Worm (Caenorhabditis elegans) whole organism, L1 larva: ENCODE results near the gene rpn-5.

Experiments
- F16B12.6 ChIP-seq: fragments of 150-350 bp; optimal IDR thresholded peaks from 2 replicates; lab custom pipeline; 2014; ENCODE audit warnings: missing biosample characterization, missing genetic modification characterization
- aha-1 ChIP-seq: fragments of 150-350 bp; optimal IDR thresholded peaks from 2 replicates; lab custom pipeline; 2014; ENCODE audit warnings: missing biosample characterization, missing genetic modification characterization
- alr-1 ChIP-seq: fragments of 200-800 bp; sonication (Bioruptor generic); optimal IDR thresholded peaks from 2 replicates; lab custom pipeline; 2018; ENCODE audit warnings: borderline replicate concordance, mild to moderate bottlenecking, missing genetic modification characterization, missing compliant biosample characterization
- aly-2 ChIP-seq: fragments of 150-350 bp; optimal IDR thresholded peaks from 2 replicates; lab custom pipeline; 2014; ENCODE audit warnings: missing biosample characterization, missing genetic modification characterization
- blmp-1 ChIP-seq: fragments of 150-350 bp; optimal IDR thresholded peaks from 2 replicates; lab custom pipeline; 2014; ENCODE audit warnings: missing biosample characterization, missing genetic modification characterization
- ces-1 ChIP-seq: fragments of 150-350 bp; optimal IDR thresholded peaks from 2 replicates; lab custom pipeline; 2014; ENCODE audit warnings: missing biosample characterization, missing genetic modification reagents, missing genetic modification characterization
- dpl-1 ChIP-seq, 3 experiments: fragments of 150-350 bp in 2 of 3; sonication (generic microtip) in 1 of 3; optimal IDR thresholded peaks; 2 replicates each; lab custom pipeline; 2014 to 2017; ENCODE audit warnings: missing biosample characterization in 3 of 3, missing genetic modification characterization in 3 of 3, missing genetic modification reagents in 3 of 3
- efl-1 ChIP-seq, 4 experiments: fragments of 150-350 bp; optimal IDR thresholded peaks in 3 of 4; peaks in 1 of 4; 1 replicate in 1 of 4; 2 replicates in 3 of 4; lab custom pipeline; 2014; ENCODE audit warnings: missing biosample characterization in 2 of 4, missing genetic modification characterization in 2 of 4, missing genetic modification reagents in 2 of 4
- efl-3 ChIP-seq: fragments of 200-800 bp; sonication (Bioruptor generic); optimal IDR thresholded peaks from 2 replicates; lab custom pipeline; 2018; ENCODE audit warnings: mild to moderate bottlenecking, missing genetic modification characterization, missing compliant biosample characterization
- ets-5 ChIP-seq: fragments of 200-800 bp; sonication (Bioruptor generic); IDR thresholded peaks from 2 replicates; pipeline ENCODE4 v1.3.6; 2022; ENCODE audit warnings: missing genetic modification characterization, missing compliant biosample characterization
- fkh-4 ChIP-seq: sonication (generic microtip); optimal IDR thresholded peaks from 2 replicates; lab custom pipeline; 2016; ENCODE audit warnings: missing compliant biosample characterization, missing genetic modification characterization, borderline replicate concordance
- fkh-8 ChIP-seq: sonication (generic microtip); optimal IDR thresholded peaks from 2 replicates; lab custom pipeline; 2016; ENCODE audit warnings: mild to moderate bottlenecking, missing genetic modification characterization, missing compliant biosample characterization
- fos-1 ChIP-seq: fragments of 150-350 bp; optimal IDR thresholded peaks from 2 replicates; lab custom pipeline; 2014; ENCODE audit warnings: missing biosample characterization, missing genetic modification characterization
- hlh-17 ChIP-seq: fragments of 200-800 bp; sonication (Bioruptor generic); optimal IDR thresholded peaks from 2 replicates; lab custom pipeline; 2018; ENCODE audit warnings: missing genetic modification characterization, mild to moderate bottlenecking, missing compliant biosample characterization, moderate library complexity, borderline replicate concordance
- jun-1 ChIP-seq: fragments of 150-350 bp; optimal IDR thresholded peaks from 2 replicates; lab custom pipeline; 2014; ENCODE audit warnings: missing biosample characterization, missing genetic modification reagents, missing genetic modification characterization
- lin-13 ChIP-seq: fragments of 150-350 bp; optimal IDR thresholded peaks from 2 replicates; lab custom pipeline; 2014; ENCODE audit warnings: missing biosample characterization, missing genetic modification reagents, missing genetic modification characterization
- lin-14 ChIP-seq: fragments of 200-800 bp; sonication (Bioruptor generic); optimal IDR thresholded peaks from 2 replicates; lab custom pipeline; 2018; ENCODE audit warnings: mild to moderate bottlenecking, missing genetic modification characterization, moderate library complexity, missing compliant biosample characterization
- lin-15B ChIP-seq: fragments of 150-350 bp; sonication (generic microtip); optimal IDR thresholded peaks from 3 replicates; lab custom pipeline; 2014; ENCODE audit warnings: missing biosample characterization, missing genetic modification characterization
- lin-35 ChIP-seq, 2 experiments: fragments of 150-350 bp; optimal IDR thresholded peaks; 2 replicates each; lab custom pipeline; 2014; ENCODE audit warnings: missing biosample characterization in 2 of 2, missing genetic modification characterization in 2 of 2, missing genetic modification reagents in 2 of 2
- lin-39 ChIP-seq: fragments of 150-350 bp; optimal IDR thresholded peaks from 2 replicates; lab custom pipeline; 2014; ENCODE audit warnings: missing biosample characterization, missing genetic modification reagents, missing genetic modification characterization
- lir-3 ChIP-seq: sonication (generic microtip); optimal IDR thresholded peaks from 2 replicates; lab custom pipeline; 2016; ENCODE audit warnings: mild to moderate bottlenecking, missing genetic modification characterization, moderate library complexity, missing compliant biosample characterization; ENCODE audit not compliant: poor library complexity
- lsy-2 ChIP-seq, 2 experiments: fragments of 150-350 bp; optimal IDR thresholded peaks; 2 replicates each; lab custom pipeline; 2014; ENCODE audit warnings: missing biosample characterization in 2 of 2, missing genetic modification characterization in 2 of 2
- mdl-1 ChIP-seq, 2 experiments: fragments of 150-350 bp; optimal IDR thresholded peaks; 2 replicates each; lab custom pipeline; 2014 to 2017; ENCODE audit warnings: missing biosample characterization in 2 of 2, missing genetic modification characterization in 2 of 2, inconsistent platforms in 1 of 2
- mef-2 ChIP-seq: fragments of 150-350 bp; optimal IDR thresholded peaks from 2 replicates; lab custom pipeline; 2014; ENCODE audit warnings: missing biosample characterization, missing genetic modification characterization
- mep-1 ChIP-seq: fragments of 150-350 bp; optimal IDR thresholded peaks from 2 replicates; lab custom pipeline; 2014; ENCODE audit warnings: missing biosample characterization, missing genetic modification characterization
- nhr-19 ChIP-seq: fragments of 200-800 bp; sonication (Bioruptor generic); conservative IDR thresholded peaks from 2 replicates; pipeline ENCODE4 v1.3.6; 2022; ENCODE audit warnings: missing genetic modification characterization, missing compliant biosample characterization
- nhr-20 ChIP-seq: sonication (generic microtip); optimal IDR thresholded peaks from 2 replicates; lab custom pipeline; 2016; ENCODE audit warnings: mild to moderate bottlenecking, missing genetic modification characterization, missing compliant biosample characterization
- nhr-47 ChIP-seq: sonication (generic microtip); optimal IDR thresholded peaks from 2 replicates; lab custom pipeline; 2016; ENCODE audit warnings: mild to moderate bottlenecking, missing genetic modification characterization, moderate library complexity, missing compliant biosample characterization
- nhr-71 ChIP-seq: sonication (generic microtip); optimal IDR thresholded peaks from 2 replicates; lab custom pipeline; 2016; ENCODE audit warnings: mild to moderate bottlenecking, missing genetic modification characterization, moderate library complexity, missing compliant biosample characterization
- nhr-85 ChIP-seq: sonication (generic microtip); peaks from one replicate; lab custom pipeline; 2016; ENCODE audit warnings: missing genetic modification characterization, inconsistent platforms, missing compliant biosample characterization
- rnt-1 ChIP-seq: sonication (generic microtip); optimal IDR thresholded peaks from 2 replicates; lab custom pipeline; 2016; ENCODE audit warnings: mild to moderate bottlenecking, missing genetic modification characterization, moderate library complexity, missing compliant biosample characterization
- snpc-4 ChIP-seq: fragments of 150-350 bp; optimal IDR thresholded peaks from 2 replicates; lab custom pipeline; 2014; ENCODE audit warnings: missing biosample characterization, missing genetic modification characterization
- snu-23 ChIP-seq: sonication (generic microtip); optimal IDR thresholded peaks from 2 replicates; lab custom pipeline; 2016; ENCODE audit warnings: missing genetic modification characterization, missing compliant biosample characterization
- sox-4 ChIP-seq: sonication (generic microtip); optimal IDR thresholded peaks from 2 replicates; lab custom pipeline; 2016; ENCODE audit warnings: missing genetic modification characterization, missing compliant biosample characterization
- sup-37 ChIP-seq: fragments of 200-800 bp; sonication (Bioruptor generic); optimal IDR thresholded peaks from 2 replicates; lab custom pipeline; 2018; ENCODE audit warnings: mild to moderate bottlenecking, missing genetic modification characterization, missing compliant biosample characterization
- swsn-7 ChIP-seq: sonication (generic microtip); optimal IDR thresholded peaks from 2 replicates; lab custom pipeline; 2016; ENCODE audit warnings: missing genetic modification characterization, missing compliant biosample characterization
- tbx-2 ChIP-seq: sonication (generic microtip); optimal IDR thresholded peaks from 2 replicates; lab custom pipeline; 2016; ENCODE audit warnings: missing genetic modification characterization, missing compliant biosample characterization
- unc-86 ChIP-seq: sonication (generic microtip); optimal IDR thresholded peaks from 2 replicates; lab custom pipeline; 2016; ENCODE audit warnings: missing genetic modification characterization, missing compliant biosample characterization
- unc-98 ChIP-seq: fragments of 200-800 bp; sonication (Bioruptor generic); IDR thresholded peaks from 2 replicates; pipeline ENCODE4 v1.3.6; 2022; ENCODE audit warnings: missing genetic modification characterization, missing compliant biosample characterization
- zag-1 ChIP-seq: fragments of 150-350 bp; optimal IDR thresholded peaks from 2 replicates; lab custom pipeline; 2014; ENCODE audit warnings: missing biosample characterization, missing genetic modification characterization

rpn-5 gene

DNA sequence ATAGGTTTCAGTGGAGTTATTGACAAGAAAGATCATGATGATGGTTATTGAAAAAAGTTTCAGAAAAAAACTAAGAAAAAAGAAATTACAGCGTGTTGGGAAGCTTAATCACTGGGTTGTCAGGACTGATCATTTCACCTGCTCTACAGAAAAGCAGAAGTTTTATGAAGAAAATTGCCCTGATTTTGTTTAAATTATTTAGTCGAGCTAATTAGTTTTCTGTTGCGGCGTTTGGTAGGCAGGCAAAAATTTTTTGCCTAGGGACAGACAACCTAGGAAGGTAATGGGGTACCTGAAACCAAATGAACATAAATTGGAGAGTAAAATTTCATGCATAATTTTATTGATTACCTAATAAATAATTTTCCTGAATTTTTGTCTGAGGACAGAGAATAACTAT, 14.5 kb downstream of the rpn-5 start, which contains the start of gene sre-40 (continued):
- TF ChIP-seq hlh-17 (GFP tag; lab: Kevin White, UChicago) (no peak), snpc-4 (tag; lab: Kevin White, UChicago) (no peak)

DNA sequence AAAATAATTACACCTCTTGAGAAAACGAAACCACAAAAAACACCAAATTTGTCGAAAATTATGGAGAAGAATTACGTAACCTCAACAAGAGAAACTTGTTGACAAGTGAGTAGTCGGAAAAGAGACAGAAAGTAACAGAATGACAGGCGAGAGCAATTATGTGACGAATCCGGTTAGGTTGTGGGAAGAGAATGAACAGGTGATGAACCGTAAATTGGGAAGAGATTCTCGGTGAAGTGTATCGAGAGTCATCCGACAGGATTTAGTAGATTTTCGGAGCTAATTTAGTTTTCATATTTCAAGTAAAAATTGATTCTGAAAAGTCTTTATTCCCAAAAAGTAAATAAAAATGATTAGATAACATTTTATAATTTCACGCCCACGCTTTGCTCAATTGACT, 16.8 kb downstream of the rpn-5 start, which contains the start of gene T05A7.7:
TSS of gene T05A7.7 (minus strand) at position 101 of the 400 bp plus-strand sequence.
- no peak for TF ChIP-seq nhr-85 (tag; lab: Kevin White, UChicago)
- TF ChIP-seq nhr-20 (tag; lab: Kevin White, UChicago) = no peak
- no peak for TF ChIP-seq aha-1
- TF ChIP-seq blmp-1 = peak; percentile 43

DNA sequence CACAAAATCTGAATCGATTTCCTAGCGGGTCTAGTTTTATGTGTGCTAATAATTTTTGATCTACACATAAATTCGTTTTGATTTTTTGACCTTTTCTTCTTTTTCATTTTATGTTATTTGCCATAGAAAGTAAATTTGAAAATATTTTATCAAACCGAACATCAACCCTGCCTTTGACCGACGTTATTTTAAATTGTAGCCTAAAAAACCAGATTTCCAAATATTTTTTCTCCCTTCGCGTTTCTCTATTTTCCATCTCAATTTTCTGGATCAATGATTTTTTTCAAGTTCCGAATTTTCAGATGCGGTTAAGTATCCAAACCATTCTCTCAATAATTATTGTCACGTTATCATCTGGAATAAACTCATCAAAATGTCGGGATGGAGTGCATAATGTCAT, 20.3 kb downstream of the rpn-5 start, which contains the start of gene T05A7.1:
TSS of gene T05A7.1 (plus strand) at position 301 of the 400 bp plus-strand sequence.
- TF ChIP-seq alr-1 (tag; lab: Kevin White, UChicago) (no peak), lin-39 (tag; lab: Kevin White, UChicago) (no peak), efl-3 (GFP tag; lab: Kevin White, UChicago) (no peak), lin-35 (GFP tag; optimal IDR thresholded peaks at IDR 0.05; lab: Kevin White, UChicago) (no peak), mdl-1 (tag; optimal IDR thresholded peaks at IDR 0.05; lab: Kevin White, UChicago) (no peak), zag-1 (tag; lab: Kevin White, UChicago) (no peak), aly-2 (tag; lab: Kevin White, UChicago) (no peak), unc-86 (tag; lab: Kevin White, UChicago) (no peak), fkh-8 (tag; lab: Kevin White, UChicago) (no peak), nhr-47 (no peak), nhr-71 (no peak)

DNA sequence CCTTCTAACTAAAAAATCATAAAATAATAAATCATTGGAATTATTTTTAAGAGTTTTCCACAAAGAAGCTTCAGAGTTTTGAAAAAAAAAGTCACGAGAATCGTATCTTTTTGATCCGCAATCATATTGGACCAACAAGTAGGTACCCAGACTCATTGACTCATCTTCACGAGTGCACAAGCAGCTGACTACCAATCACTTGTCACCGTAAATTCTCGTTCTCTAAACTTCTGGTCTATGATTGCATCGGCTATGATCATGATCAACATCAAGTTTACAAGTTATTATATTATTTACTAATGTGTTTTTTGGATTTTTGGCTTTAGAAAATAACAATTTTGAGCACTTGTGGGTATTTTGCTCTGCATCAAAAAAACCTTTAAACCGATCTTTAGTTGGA, 22.0 kb downstream of the rpn-5 start:
- no peak for TF ChIP-seq lin-13 (GFP tag; lab: Kevin White, UChicago)
- TF ChIP-seq nhr-71 = peak; percentile 48
- TF ChIP-seq nhr-85 (tag; lab: Kevin White, UChicago) = no peak
- TF ChIP-seq snu-23 (GFP tag; lab: Kevin White, UChicago) = peak; percentile 5
- no peak for TF ChIP-seq sox-4
- TF ChIP-seq lir-3 (tag; lab: Kevin White, UChicago) = peak; percentile 14
- no peak for TF ChIP-seq aly-2 (tag; lab: Kevin White, UChicago)
- 0 out of 2 replicates have a peak, but pooled peaks have one; percentile 17 for TF ChIP-seq nhr-19 (GFP tag; lab: Robert Waterston, UW)
- TF ChIP-seq lsy-2 (tag; optimal IDR thresholded peaks at IDR 0.05; lab: Kevin White, UChicago) = peak in 1 of 2 experiments; percentile 22
- peak; percentile 49 for TF ChIP-seq lin-14 (GFP tag; lab: Kevin White, UChicago)
- TF ChIP-seq dpl-1 (GFP tag; optimal IDR thresholded peaks at IDR 0.05; lab: Kevin White, UChicago) = no peak
- no peak for TF ChIP-seq tbx-2
- no peak for TF ChIP-seq jun-1
- TF ChIP-seq aha-1 = no peak
- peak; percentile 26 for TF ChIP-seq rnt-1 (tag; lab: Kevin White, UChicago)

DNA sequence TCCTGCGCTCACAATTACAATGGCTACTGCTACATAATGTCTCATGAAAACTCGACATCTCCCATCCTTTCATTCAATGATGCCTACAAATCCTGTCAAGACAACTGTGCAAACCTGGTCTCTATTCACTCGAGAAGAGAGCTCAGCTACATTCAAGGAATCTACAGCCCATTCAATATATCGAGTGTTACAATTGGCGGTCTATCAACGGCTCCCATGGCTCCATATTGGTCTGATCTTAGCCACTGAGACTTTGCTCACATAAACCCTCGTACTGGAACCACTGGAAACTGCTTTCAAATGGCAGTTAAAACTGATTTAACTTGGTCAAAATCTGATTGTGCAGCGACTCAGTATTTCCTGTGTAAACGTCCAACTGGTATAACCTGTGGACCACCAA, 22.7 kb downstream of the rpn-5 start, which contains the start of gene T05A7.3:
TSS of gene T05A7.3 (plus strand) at position 301 of the 400 bp plus-strand sequence.
- TF ChIP-seq swsn-7 (tag; lab: Kevin White, UChicago) (no peak), fos-1 (no peak), lir-3 (tag; lab: Kevin White, UChicago) (no peak), unc-98 (no peak), mef-2 (tag; lab: Kevin White, UChicago) (no peak), sox-4 (no peak), nhr-47 (no peak), mep-1 (tag; lab: Kevin White, UChicago) (no peak), F16B12.6 (tag; lab: Kevin White, UChicago) (no peak), fkh-4 (tag; lab: Kevin White, UChicago) (no peak), lin-15B (tag; lab: Kevin White, UChicago) (no peak), alr-1 (tag; lab: Kevin White, UChicago) (no peak), ets-5 (GFP tag; lab: Robert Waterston, UW) (no peak), efl-1 (optimal IDR thresholded peaks at IDR 0.05; lab: Kevin White, UChicago) (no peak), efl-1 (GFP tag; optimal IDR thresholded peaks at IDR 0.05 in 1 of 2; lab: Kevin White, UChicago) (no peak), ces-1 (GFP tag; lab: Kevin White, UChicago) (no peak), sup-37 (GFP tag; lab: Kevin White, UChicago) (no peak)
